Fruit fly (Drosophila melanogaster) S2 (cell line): ENCODE data around the gene Pebp1.

Experiments used
- CG8478 ChIP-seq: fragments of >200 bp; optimal IDR thresholded peaks from 2 replicates; lab custom pipeline; 2018
- CTCF ChIP-seq, 2 experiments: fragments of >200 bp; optimal IDR thresholded peaks; 2 replicates each; lab custom pipeline; 2018

DNA sequence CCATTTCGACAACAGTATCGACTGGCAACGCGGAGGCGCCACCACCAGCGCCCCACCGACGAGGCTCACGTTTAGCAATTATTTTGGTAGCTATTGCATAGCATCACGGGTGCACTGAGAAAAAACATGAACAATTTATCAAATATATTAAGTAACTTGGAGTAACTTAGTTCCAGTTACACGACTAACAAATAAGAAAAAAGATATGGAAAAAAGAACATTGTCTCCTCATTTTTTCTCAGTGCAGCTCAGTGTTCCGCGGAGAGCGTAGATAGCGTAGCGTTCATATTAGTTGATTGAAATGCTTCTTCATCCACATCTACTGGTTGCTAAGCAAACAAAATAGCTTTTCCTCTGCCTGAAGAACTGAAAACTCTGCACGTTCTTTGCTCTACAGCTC is 49.5 kb downstream of the Pebp1 start:
- TF ChIP-seq CG8478 (lab: Kevin White, UChicago) (no peak), CTCF (optimal IDR thresholded peaks at IDR 0.05; lab: Kevin White, UChicago) (no peak)
